Worm (Caenorhabditis elegans) whole organism, L3 larva: ENCODE results near the gene odr-8.
"Not testable (repeated sequence)": the region's sequence is repeated elsewhere in the genome, so short reads cannot be mapped to it uniquely, and the experiment has no call there.

ENCODE experiments used
- ama-1 ChIP-seq: fragments of 150-350 bp; optimal IDR thresholded peaks from 2 replicates; lab custom pipeline; 2018
- ceh-82 ChIP-seq: fragments of 150-350 bp; optimal IDR thresholded peaks from 2 replicates; lab custom pipeline; 2014; ENCODE audit warnings: missing biosample characterization, missing genetic modification characterization
- fos-1 ChIP-seq: fragments of 150-350 bp; optimal IDR thresholded peaks from 2 replicates; lab custom pipeline; 2014; ENCODE audit warnings: missing biosample characterization, missing genetic modification characterization
- nhr-77 ChIP-seq: fragments of 150-350 bp; optimal IDR thresholded peaks from 2 replicates; lab custom pipeline; 2014; ENCODE audit warnings: missing biosample characterization, missing genetic modification characterization
- pqm-1 ChIP-seq: fragments of 150-350 bp; optimal IDR thresholded peaks from 2 replicates; lab custom pipeline; 2017; ENCODE audit warnings: missing biosample characterization, missing genetic modification characterization, inconsistent platforms
- unc-62 ChIP-seq: fragments of 150-350 bp; sonication (generic microtip); optimal IDR thresholded peaks from 4 replicates; lab custom pipeline; 2014; ENCODE audit warnings: missing biosample characterization, missing genetic modification reagents, missing genetic modification characterization
- ztf-4 ChIP-seq: fragments of 150-350 bp; optimal IDR thresholded peaks from 2 replicates; lab custom pipeline; 2014; ENCODE audit warnings: missing biosample characterization, missing genetic modification characterization

DNA sequence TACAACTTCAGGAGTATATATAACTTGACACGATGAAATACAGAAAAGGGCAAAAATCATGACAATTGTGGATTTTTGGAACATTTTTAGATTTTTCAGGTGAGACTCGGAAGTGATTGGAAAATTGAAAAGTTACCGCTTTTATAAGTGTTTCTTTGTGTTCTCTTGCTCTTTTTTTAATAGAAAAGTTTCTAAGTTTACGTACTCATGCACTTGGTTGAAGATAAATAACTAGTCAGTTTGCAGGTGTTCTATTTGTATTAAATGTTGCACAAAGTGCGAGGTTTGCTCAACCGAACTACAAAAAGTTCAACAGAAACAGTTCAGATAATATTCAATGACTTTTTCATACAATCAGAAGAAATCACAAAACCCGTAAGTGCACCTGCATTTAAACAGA, 12.4 kb upstream of the odr-8 start, which contains the start of gene nspb-3:
- TF ChIP-seq ceh-82; ama-1 (lab: Kevin White, UChicago); pqm-1; nhr-77 (tag; lab: Kevin White, UChicago); fos-1; ztf-4; unc-62: not testable (repeated sequence)
